Fruit fly (Drosophila melanogaster) whole organism, adult: Measurements from ENCODE around the gene inaF-D.

Experiments
- CG12768 ChIP-seq: fragments of 200-800 bp; sonication (Bioruptor generic); optimal IDR thresholded peaks from 2 replicates; lab custom pipeline; 2017; ENCODE audit warnings: missing biosample characterization, missing genetic modification characterization, mild to moderate bottlenecking, moderate library complexity, missing genetic modification reagents
- CG14711 ChIP-seq: fragments of 200-800 bp; sonication (Bioruptor generic); optimal IDR thresholded peaks from 2 replicates; lab custom pipeline; 2018; ENCODE audit warnings: missing biosample characterization, mild to moderate bottlenecking, missing genetic modification characterization, moderate library complexity
- CG33017 ChIP-seq: fragments of 200-800 bp; sonication (Bioruptor generic); optimal IDR thresholded peaks from 2 replicates; lab custom pipeline; 2018; ENCODE audit warnings: missing biosample characterization, mild to moderate bottlenecking, missing genetic modification characterization, moderate library complexity
- CG7101 ChIP-seq: fragments of 200-800 bp; sonication (Bioruptor generic); optimal IDR thresholded peaks from 2 replicates; lab custom pipeline; 2018; ENCODE audit warnings: missing biosample characterization, mild to moderate bottlenecking, missing genetic modification characterization, moderate library complexity
- Crg-1 ChIP-seq: fragments of 200-800 bp; sonication (Bioruptor generic); optimal IDR thresholded peaks from 2 replicates; lab custom pipeline; 2016; ENCODE audit warnings: missing biosample characterization, missing genetic modification characterization
- Hr96 ChIP-seq: fragments of 200-800 bp; sonication (Bioruptor generic); optimal IDR thresholded peaks from 2 replicates; lab custom pipeline; 2016; ENCODE audit warnings: missing biosample characterization, missing genetic modification characterization
- cic ChIP-seq: fragments of 200-800 bp; sonication (Bioruptor generic); optimal IDR thresholded peaks from 2 replicates; lab custom pipeline; 2017; ENCODE audit warnings: missing biosample characterization, mild to moderate bottlenecking, missing genetic modification characterization, moderate library complexity
- kay ChIP-seq: fragments of 200-800 bp; sonication (Bioruptor generic); peaks from one replicate; lab custom pipeline; 2016; ENCODE audit warnings: missing biosample characterization, missing genetic modification characterization, borderline replicate concordance
- ovo ChIP-seq: fragments of 200-800 bp; sonication (Bioruptor generic); optimal IDR thresholded peaks from 2 replicates; lab custom pipeline; 2016; ENCODE audit warnings: missing biosample characterization, missing genetic modification characterization
- tj ChIP-seq: fragments of 200-800 bp; sonication (Bioruptor generic); optimal IDR thresholded peaks from 3 replicates; lab custom pipeline; 2017; ENCODE audit warnings: missing biosample characterization, mild to moderate bottlenecking, missing genetic modification characterization, moderate library complexity

DNA sequence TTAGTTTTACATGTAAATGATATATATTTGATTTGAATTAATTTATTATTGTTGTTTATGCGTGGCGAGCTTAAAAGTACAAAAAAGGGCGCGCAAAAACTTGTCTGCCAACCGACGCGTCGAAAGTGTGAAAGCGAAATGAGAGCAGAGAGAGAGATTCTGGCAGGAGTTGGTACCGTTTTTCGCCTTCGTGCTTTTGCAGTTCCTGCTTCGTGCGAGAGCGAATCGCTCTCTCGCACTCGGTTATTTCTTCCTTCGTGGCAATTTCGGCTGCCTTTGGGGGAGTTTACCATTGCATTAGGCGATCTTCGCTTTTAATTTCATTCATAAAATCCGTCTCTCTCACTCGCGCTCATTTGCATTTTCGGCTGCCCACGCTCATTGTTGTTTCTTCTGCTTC is at the start of gene inaF-D:
- TF ChIP-seq CG7101 (tag; lab: Kevin White, UChicago) (no peak), CG12768 (no peak), Crg-1 (GFP tag; lab: Kevin White, UChicago) (no peak), tj (GFP tag; lab: Kevin White, UChicago) (no peak), cic (no peak), CG33017 (tag; lab: Kevin White, UChicago) (no peak), Hr96 (GFP tag; lab: Kevin White, UChicago) (no peak), kay (GFP tag; lab: Kevin White, UChicago) (no peak), CG14711 (no peak), ovo (no peak)
